Worm (Caenorhabditis elegans): Measurements from ENCODE around the gene T13G4.4.

ce11 chrX:1179984-1180383 lies 11.5 kb downstream of the T13G4.4 start, which contains the start of gene hot-8:
- TF ChIP-seq pha-4 (tag; optimal IDR thresholded peaks at IDR 0.05) (no peak), ama-1 (optimal IDR thresholded peaks at IDR 0.05) (no peak), elt-2 (tag; optimal IDR thresholded peaks at IDR 0.05) (no peak), ceh-82 (tag; optimal IDR thresholded peaks at IDR 0.05) (no peak)
